Fruit fly (Drosophila melanogaster) whole organism, embryonic: Measurements from ENCODE around the gene CG44001.
A peak's percentile ranks its signal among the peaks of the same experiment; 100 is the strongest.

Experiments used
- Ada2b ChIP-seq: fragments of 200-800 bp; sonication (Bioruptor generic); IDR thresholded peaks from 2 replicates; pipeline ENCODE4 v1.3.6; 2022; ENCODE audit warnings: missing biosample characterization, missing genetic modification characterization
- Asciz ChIP-seq: fragments of 200-800 bp; sonication (Bioruptor generic); optimal IDR thresholded peaks from 2 replicates; lab custom pipeline; 2017; ENCODE audit warnings: missing biosample characterization, mild to moderate bottlenecking, missing genetic modification characterization, missing genetic modification reagents
- Atf-2 ChIP-seq: fragments of 200-800 bp; sonication (Bioruptor generic); optimal IDR thresholded peaks from 2 replicates; lab custom pipeline; 2016; ENCODE audit warnings: missing biosample characterization, missing genetic modification characterization
- CG12659 ChIP-seq: fragments of 200-800 bp; sonication (Bioruptor generic); optimal IDR thresholded peaks from 3 replicates; lab custom pipeline; 2017; ENCODE audit warnings: mild to moderate bottlenecking, missing biosample characterization, missing genetic modification reagents, missing genetic modification characterization
- CG14441 ChIP-seq: fragments of 200-800 bp; sonication (Bioruptor generic); IDR thresholded peaks from 2 replicates; pipeline ENCODE4 v1.3.6; 2022; ENCODE audit warnings: missing biosample characterization, missing genetic modification characterization
- CG14710 ChIP-seq: fragments of 200-800 bp; sonication (Bioruptor generic); optimal IDR thresholded peaks from 3 replicates; lab custom pipeline; 2019; ENCODE audit warnings: missing biosample characterization, mild to moderate bottlenecking, missing genetic modification characterization, moderate library complexity
- CG15479 ChIP-seq: fragments of 200-800 bp; sonication (Bioruptor generic); optimal IDR thresholded peaks from 3 replicates; lab custom pipeline; 2019; ENCODE audit warnings: missing biosample characterization, mild to moderate bottlenecking, missing genetic modification characterization, moderate library complexity
- CG15601 ChIP-seq: fragments of 200-800 bp; sonication (Bioruptor generic); optimal IDR thresholded peaks from 3 replicates; lab custom pipeline; 2019; ENCODE audit warnings: missing biosample characterization, mild to moderate bottlenecking, missing genetic modification characterization, moderate library complexity
- CG18262 ChIP-seq: fragments of 200-800 bp; optimal IDR thresholded peaks from 3 replicates; lab custom pipeline; 2019; ENCODE audit warnings: missing biosample characterization, mild to moderate bottlenecking, missing genetic modification characterization, moderate library complexity
- CG31441 ChIP-seq: fragments of 200-800 bp; sonication (Bioruptor generic); IDR thresholded peaks from 2 replicates; pipeline ENCODE4 v1.3.6; 2022; ENCODE audit warnings: missing biosample characterization, missing genetic modification characterization
- CG34422 ChIP-seq: fragments of 200-800 bp; sonication (Bioruptor generic); IDR thresholded peaks from 3 replicates; pipeline ENCODE4 v1.3.6; 2022; ENCODE audit warnings: missing biosample characterization, missing genetic modification characterization
- CG3838 ChIP-seq: fragments of 200-800 bp; sonication (Bioruptor generic); optimal IDR thresholded peaks from 3 replicates; lab custom pipeline; 2016; ENCODE audit warnings: missing biosample characterization, missing genetic modification characterization
- CG4328 ChIP-seq: fragments of 200-800 bp; sonication (Bioruptor generic); optimal IDR thresholded peaks from 3 replicates; lab custom pipeline; 2017; ENCODE audit warnings: missing biosample characterization, missing genetic modification reagents, missing genetic modification characterization
- CG4424 ChIP-seq: fragments of 200-800 bp; sonication (Bioruptor generic); optimal IDR thresholded peaks from 3 replicates; lab custom pipeline; 2016; ENCODE audit warnings: missing biosample characterization, missing genetic modification characterization
- CG4617 ChIP-seq: fragments of 200-800 bp; sonication (Bioruptor generic); optimal IDR thresholded peaks from 3 replicates; lab custom pipeline; 2016; ENCODE audit warnings: missing biosample characterization, missing genetic modification characterization, borderline replicate concordance
- CG6854 ChIP-seq: fragments of 200-800 bp; sonication (Bioruptor generic); optimal IDR thresholded peaks from 3 replicates; lab custom pipeline; 2017; ENCODE audit warnings: missing biosample characterization, mild to moderate bottlenecking, missing genetic modification characterization
- CG7372 ChIP-seq: fragments of 200-800 bp; sonication (Bioruptor generic); IDR thresholded peaks from 2 replicates; pipeline ENCODE4 v1.3.6; 2022; ENCODE audit warnings: missing biosample characterization, missing genetic modification characterization
- CG8290 ChIP-seq, 3 experiments: fragments of 200-800 bp; sonication (Bioruptor generic); optimal IDR thresholded peaks; 2 replicates each; lab custom pipeline; 2016 to 2019; ENCODE audit warnings: missing biosample characterization in 3 of 3, missing genetic modification characterization in 3 of 3, mild to moderate bottlenecking in 2 of 3, moderate library complexity in 1 of 3
- CoRest ChIP-seq: fragments of 200-800 bp; sonication (Bioruptor generic); optimal IDR thresholded peaks from 3 replicates; lab custom pipeline; 2018; ENCODE audit warnings: missing biosample characterization, mild to moderate bottlenecking, missing genetic modification characterization, moderate library complexity
- D19B ChIP-seq: fragments of 200-800 bp; sonication (Bioruptor generic); optimal IDR thresholded peaks from 2 replicates; lab custom pipeline; 2017; ENCODE audit warnings: missing biosample characterization, mild to moderate bottlenecking, missing genetic modification characterization
- Dek ChIP-seq: fragments of 200-800 bp; sonication (Bioruptor generic); optimal IDR thresholded peaks from 3 replicates; lab custom pipeline; 2019; ENCODE audit warnings: missing biosample characterization, mild to moderate bottlenecking, missing genetic modification characterization, moderate library complexity
- Dll ChIP-seq: fragments of 200-800 bp; sonication (Bioruptor generic); IDR thresholded peaks from 4 replicates; pipeline ENCODE4 v1.3.6; 2022; ENCODE audit warnings: missing biosample characterization, missing genetic modification characterization; ENCODE audit not compliant: partially characterized antibody
- Doc3 ChIP-seq: fragments of 200-800 bp; sonication (Bioruptor generic); IDR thresholded peaks from 3 replicates; pipeline ENCODE4 v1.3.6; 2022; ENCODE audit warnings: missing biosample characterization, missing genetic modification characterization; ENCODE audit not compliant: partially characterized antibody
- E2f2 ChIP-seq: fragments of 200-800 bp; sonication (Bioruptor generic); IDR thresholded peaks from 2 replicates; pipeline ENCODE4 v1.3.6; 2022; ENCODE audit warnings: missing biosample characterization, missing genetic modification characterization
- Hand ChIP-seq: fragments of 200-800 bp; sonication (Bioruptor generic); optimal IDR thresholded peaks from 2 replicates; lab custom pipeline; 2017; ENCODE audit warnings: mild to moderate bottlenecking, missing biosample characterization, missing genetic modification reagents, missing genetic modification characterization
- Meics ChIP-seq: fragments of 200-800 bp; sonication (Bioruptor generic); optimal IDR thresholded peaks from 2 replicates; lab custom pipeline; 2017; ENCODE audit warnings: missing biosample characterization, mild to moderate bottlenecking, missing genetic modification characterization
- NfI ChIP-seq: fragments of 200-800 bp; sonication (Bioruptor generic); optimal IDR thresholded peaks from 3 replicates; lab custom pipeline; 2018; ENCODE audit warnings: missing biosample characterization, mild to moderate bottlenecking, missing genetic modification characterization, moderate library complexity
- Opbp ChIP-seq: fragments of 200-800 bp; sonication (Bioruptor generic); IDR thresholded peaks from 3 replicates; pipeline ENCODE4 v1.3.6; 2022; ENCODE audit warnings: missing biosample characterization, missing genetic modification characterization; ENCODE audit not compliant: partially characterized antibody
- Sox102F ChIP-seq: fragments of 200-800 bp; sonication (Bioruptor generic); optimal IDR thresholded peaks from 2 replicates; lab custom pipeline; 2018; ENCODE audit warnings: missing biosample characterization, mild to moderate bottlenecking, missing genetic modification characterization, moderate library complexity
- Trl ChIP-seq, 3 experiments: fragments of >200 bp in 2 of 3; fragments of 200-800 bp in 1 of 3; sonication (Bioruptor generic) in 1 of 3; optimal IDR thresholded peaks; 2 replicates in 1 of 3; 3 replicates in 2 of 3; lab custom pipeline; 2016 to 2017; ENCODE audit warnings: missing biosample characterization in 1 of 3, missing genetic modification characterization in 1 of 3
- Usf ChIP-seq: fragments of 200-800 bp; sonication (Bioruptor generic); optimal IDR thresholded peaks from 2 replicates; lab custom pipeline; 2017; ENCODE audit warnings: missing genotype, missing biosample characterization, missing genetic modification characterization
- Vsx1 ChIP-seq: fragments of 200-800 bp; sonication (Bioruptor generic); optimal IDR thresholded peaks from 2 replicates; lab custom pipeline; 2017; ENCODE audit warnings: missing biosample characterization, mild to moderate bottlenecking, missing genetic modification characterization, missing genetic modification reagents
- bcd ChIP-seq: fragments of 200-800 bp; sonication (Bioruptor generic); optimal IDR thresholded peaks from 2 replicates; lab custom pipeline; 2017; ENCODE audit warnings: missing biosample characterization, mild to moderate bottlenecking, missing genetic modification characterization
- croc ChIP-seq: fragments of 200-800 bp; sonication (Bioruptor generic); conservative IDR thresholded peaks from 3 replicates; pipeline ENCODE4 v1.3.6; 2022; ENCODE audit warnings: missing biosample characterization, missing genetic modification characterization
- dan ChIP-seq: fragments of 200-800 bp; sonication (Bioruptor generic); IDR thresholded peaks from 2 replicates; pipeline ENCODE4 v1.3.6; 2022; ENCODE audit warnings: missing biosample characterization, missing genetic modification characterization
- esg ChIP-seq: fragments of 200-800 bp; sonication (Bioruptor generic); conservative IDR thresholded peaks from 2 replicates; pipeline ENCODE4 v1.3.6; 2022; ENCODE audit warnings: missing biosample characterization, missing genetic modification characterization
- hbn ChIP-seq: fragments of 200-800 bp; sonication (Bioruptor generic); IDR thresholded peaks from 2 replicates; pipeline ENCODE4 v1.3.6; 2022; ENCODE audit warnings: missing biosample characterization, missing genetic modification characterization; ENCODE audit not compliant: partially characterized antibody
- ind ChIP-seq: fragments of 200-800 bp; sonication (Bioruptor generic); optimal IDR thresholded peaks from 3 replicates; lab custom pipeline; 2016; ENCODE audit warnings: missing biosample characterization, missing genetic modification characterization
- lov ChIP-seq, 2 experiments: fragments of 200-800 bp in 1 of 2; fragments of >200 bp in 1 of 2; sonication (Bioruptor generic) in 1 of 2; IDR thresholded peaks in 1 of 2; optimal IDR thresholded peaks in 1 of 2; 2 replicates in 1 of 2; 3 replicates in 1 of 2; pipeline versions ENCODE4 v1.3.6 to Lab custom; 2017 to 2022; ENCODE audit warnings: missing biosample characterization in 1 of 2, missing genetic modification characterization in 1 of 2
- luna ChIP-seq: fragments of 200-800 bp; sonication (Bioruptor generic); optimal IDR thresholded peaks from 2 replicates; lab custom pipeline; 2016; ENCODE audit warnings: missing biosample characterization, missing genetic modification characterization
- maf-S ChIP-seq: fragments of 200-800 bp; sonication (Bioruptor generic); optimal IDR thresholded peaks from 2 replicates; lab custom pipeline; 2016; ENCODE audit warnings: missing biosample characterization, missing genetic modification characterization
- nerfin-1 ChIP-seq: fragments of 200-800 bp; sonication (Bioruptor generic); optimal IDR thresholded peaks from 3 replicates; lab custom pipeline; 2019; ENCODE audit warnings: missing biosample characterization, mild to moderate bottlenecking, missing genetic modification characterization, moderate library complexity
- row ChIP-seq: fragments of 200-800 bp; sonication (Bioruptor generic); IDR thresholded peaks from 3 replicates; pipeline ENCODE4 v1.3.6; 2022; ENCODE audit warnings: missing biosample characterization, missing genetic modification characterization
- sima ChIP-seq: fragments of 200-800 bp; sonication (Bioruptor generic); optimal IDR thresholded peaks from 2 replicates; lab custom pipeline; 2016; ENCODE audit warnings: missing biosample characterization, missing genetic modification characterization
- toy ChIP-seq: fragments of 200-800 bp; sonication (Bioruptor generic); IDR thresholded peaks from 2 replicates; pipeline ENCODE4 v1.3.6; 2022; ENCODE audit warnings: missing biosample characterization, missing genetic modification characterization
- unpg ChIP-seq: fragments of 200-800 bp; sonication (Bioruptor generic); optimal IDR thresholded peaks from 3 replicates; lab custom pipeline; 2018; ENCODE audit warnings: missing biosample characterization, mild to moderate bottlenecking, missing genetic modification characterization, moderate library complexity
- zfh2 ChIP-seq: fragments of 200-800 bp; sonication (Bioruptor generic); optimal IDR thresholded peaks from 2 replicates; lab custom pipeline; 2016; ENCODE audit warnings: missing biosample characterization, missing genetic modification characterization

CG44001 gene

dm6 chr2L:5059645-5060254 is 16.7 kb downstream of the CG44001 start, which contains the start of gene Rpn11 (continued):
- TF ChIP-seq CG6854 (GFP tag; lab: Kevin White, UChicago) (no peak), D19B (peak; percentile 20), Asciz (GFP tag; lab: Kevin White, UChicago) (peak; percentile 15), esg (GFP tag; lab: Robert Waterston, UW) (peak; percentile 39), lov (optimal IDR thresholded peaks at IDR 0.05; lab: Kevin White, UChicago) (no peak), lov (GFP tag; IDR thresholded peaks at IDR 0.05; lab: Robert Waterston, UW) (no peak), CG15601 (tag; lab: Kevin White, UChicago) (peak; percentile 56), Ada2b (GFP tag; lab: Robert Waterston, UW) (peak; percentile 41; the same call in 1 of the 2 replicates), Meics (GFP tag; lab: Kevin White, UChicago) (peak; percentile 64), ind (GFP tag; lab: Kevin White, UChicago) (peak; percentile 54), unpg (GFP tag; lab: Kevin White, UChicago) (peak; percentile 41), CG18262 (tag; lab: Kevin White, UChicago) (peak; percentile 78), CG34422 (GFP tag; lab: Robert Waterston, UW) (no peak), CG14710 (peak; percentile 87), CoRest (tag; lab: Kevin White, UChicago) (peak; percentile 84), luna (no peak), CG4424 (GFP tag; lab: Kevin White, UChicago) (peak; percentile 69), CG7372 (no peak), CG31441 (GFP tag; lab: Robert Waterston, UW) (peak; percentile 73), Opbp (GFP tag; lab: Robert Waterston, UW) (peak; percentile 47; the same call in 1 of the 3 replicates), croc (GFP tag; lab: Robert Waterston, UW) (peak; percentile 21; the same call in 1 of the 3 replicates), NfI (GFP tag; lab: Kevin White, UChicago) (peak; percentile 47), CG15479 (GFP tag; lab: Kevin White, UChicago) (no peak), Doc3 (GFP tag; lab: Robert Waterston, UW) (0 out of 3 replicates have a peak, but pooled peaks have one; percentile 33), nerfin-1 (peak; percentile 52), CG4617 (peak; percentile 54), Hand (GFP tag; lab: Kevin White, UChicago) (peak; percentile 33), CG12659 (GFP tag; lab: Kevin White, UChicago) (peak; percentile 71), CG4328 (peak; percentile 60), sima (GFP tag; lab: Kevin White, UChicago) (no peak), Sox102F (peak; percentile 64), Dek (tag; lab: Kevin White, UChicago) (peak; percentile 59), bcd (GFP tag; lab: Kevin White, UChicago) (peak; percentile 64), CG14441 (GFP tag; lab: Robert Waterston, UW) (peak; percentile 14; the same call in 1 of the 2 replicates), E2f2 (GFP tag; lab: Robert Waterston, UW) (peak; percentile 85), maf-S (GFP tag; lab: Kevin White, UChicago) (peak; percentile 25), hbn (GFP tag; lab: Robert Waterston, UW) (peak; percentile 35; the same call in 1 of the 2 replicates), dan (no peak), Vsx1 (GFP tag; lab: Kevin White, UChicago) (no peak), CG3838 (GFP tag; lab: Kevin White, UChicago) (no peak), Atf-2 (GFP tag; lab: Kevin White, UChicago) (peak; percentile 31), zfh2 (GFP tag; lab: Kevin White, UChicago) (peak; percentile 36), toy (GFP tag; lab: Robert Waterston, UW) (no peak), Usf (GFP tag; lab: Kevin White, UChicago) (peak; percentile 7), CG8290 (GFP tag; optimal IDR thresholded peaks at IDR 0.05; lab: Kevin White, UChicago) (peak; percentile 36), CG8290 (tag; optimal IDR thresholded peaks at IDR 0.05; lab: Kevin White, UChicago) (peak; percentile 16 to 58), row (GFP tag; lab: Robert Waterston, UW) (peak; percentile 80), Trl (optimal IDR thresholded peaks at IDR 0.05; lab: Kevin White, UChicago) (no peak), Trl (GFP tag; optimal IDR thresholded peaks at IDR 0.05; lab: Kevin White, UChicago) (peak; percentile 54), Dll (GFP tag; lab: Robert Waterston, UW) (peak; percentile 74)
